Worm (Caenorhabditis elegans): ENCODE measurements around the gene R155.3.

R155.3 gene

ce11 chrIII:1981467-1981866 lies 4.9 kb upstream of the R155.3 start:
- TF ChIP-seq aly-2 (tag; optimal IDR thresholded peaks at IDR 0.05) (no peak), pqm-1 (tag; optimal IDR thresholded peaks at IDR 0.05) (no peak), mdl-1 (tag; optimal IDR thresholded peaks at IDR 0.05) (no peak), nhr-47 (tag; optimal IDR thresholded peaks at IDR 0.05) (no peak), fkh-8 (tag; optimal IDR thresholded peaks at IDR 0.05) (no peak), ztf-11 (tag; optimal IDR thresholded peaks at IDR 0.05) (no peak), blmp-1 (tag; optimal IDR thresholded peaks at IDR 0.05) (no peak), ztf-4 (tag; optimal IDR thresholded peaks at IDR 0.05) (no peak), jun-1 (tag; optimal IDR thresholded peaks at IDR 0.05) (no peak), alr-1 (tag; optimal IDR thresholded peaks at IDR 0.05; ENCODE audit: borderline replicate concordance) (no peak), unc-62 (GFP tag; optimal IDR thresholded peaks at IDR 0.05) (no peak), sptf-1 (tag; optimal IDR thresholded peaks at IDR 0.05) (no peak), lin-14 (GFP tag; optimal IDR thresholded peaks at IDR 0.05) (no peak), ceh-82 (tag; optimal IDR thresholded peaks at IDR 0.05) (no peak), ama-1 (optimal IDR thresholded peaks at IDR 0.05) (no peak), tlp-1 (tag; optimal IDR thresholded peaks at IDR 0.05) (no peak), F16B12.6 (tag; optimal IDR thresholded peaks at IDR 0.05) (no peak)

DNA sequence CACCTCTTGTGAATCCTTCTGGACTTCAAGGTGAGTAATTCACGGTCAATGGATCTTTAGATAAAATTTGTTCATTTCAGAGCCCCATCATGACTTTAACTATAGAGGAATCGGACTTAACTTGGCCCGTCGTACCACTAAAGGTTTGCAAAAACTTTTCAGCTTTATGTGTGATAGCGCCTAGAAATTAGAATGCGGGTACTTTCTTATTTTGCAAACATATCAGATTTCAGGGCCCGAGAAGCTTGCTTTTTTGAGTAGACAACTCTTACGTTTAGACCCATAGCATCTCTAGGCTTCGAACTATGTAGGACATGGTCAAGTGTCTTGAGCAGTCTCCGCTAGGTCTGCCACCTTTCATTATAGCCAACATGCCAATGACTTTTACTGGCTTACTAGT lies 882 bp upstream of the R155.3 start:
- TF ChIP-seq snu-23 (GFP tag; optimal IDR thresholded peaks at IDR 0.05) (no peak), C16A3.4 (tag; optimal IDR thresholded peaks at IDR 0.05) (no peak), lin-14 (GFP tag; optimal IDR thresholded peaks at IDR 0.05) (no peak), hpl-2 (GFP tag; optimal IDR thresholded peaks at IDR 0.05) (no peak), skn-1 (tag; optimal IDR thresholded peaks at IDR 0.05) (no peak), nhr-28 (tag; optimal IDR thresholded peaks at IDR 0.05) (no peak), pqm-1 (tag; optimal IDR thresholded peaks at IDR 0.05) (no peak), tlp-1 (tag; optimal IDR thresholded peaks at IDR 0.05) (no peak), mef-2 (tag; optimal IDR thresholded peaks at IDR 0.05) (no peak), unc-86 (tag; optimal IDR thresholded peaks at IDR 0.05) (no peak), egl-27 (tag; optimal IDR thresholded peaks at IDR 0.05) (no peak), aha-1 (tag; optimal IDR thresholded peaks at IDR 0.05) (no peak), nhr-77 (tag; optimal IDR thresholded peaks at IDR 0.05) (no peak), nhr-84 (tag; optimal IDR thresholded peaks at IDR 0.05) (no peak), tbx-2 (tag; optimal IDR thresholded peaks at IDR 0.05) (no peak), pax-3 (tag; optimal IDR thresholded peaks at IDR 0.05) (no peak), nhr-76 (tag; optimal IDR thresholded peaks at IDR 0.05) (no peak)

DNA sequence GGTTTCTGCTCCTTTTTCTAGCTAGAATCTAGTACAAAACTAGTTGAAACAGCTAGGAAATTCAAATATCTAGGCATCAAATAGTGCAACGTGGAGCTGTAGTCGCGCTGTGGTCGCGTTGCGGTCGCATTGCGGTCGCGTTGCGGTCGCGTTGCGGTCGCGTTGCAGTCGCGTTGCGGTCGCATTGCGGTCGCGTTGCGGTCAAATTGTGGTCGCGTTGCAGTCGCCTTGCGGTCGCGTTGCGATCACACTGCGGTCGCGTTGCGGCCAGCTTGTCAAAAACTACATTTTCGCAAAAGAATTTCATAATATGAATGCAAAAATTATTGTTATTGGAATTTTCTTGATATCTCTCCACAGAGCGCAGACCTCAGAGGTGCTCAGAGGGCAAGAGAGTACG lies 550 bp downstream of the R155.3 start:
- TF ChIP-seq swsn-7 (tag; optimal IDR thresholded peaks at IDR 0.05), result no peak
- TF ChIP-seq unc-98 (GFP tag; IDR thresholded peaks at IDR 0.05), result no peak
- no peak for TF ChIP-seq F16B12.6 (tag; optimal IDR thresholded peaks at IDR 0.05)
- no peak for TF ChIP-seq C16A3.4 (tag; optimal IDR thresholded peaks at IDR 0.05)
- TF ChIP-seq ztf-11 (tag; optimal IDR thresholded peaks at IDR 0.05), result no peak
- TF ChIP-seq sup-37 (GFP tag; optimal IDR thresholded peaks at IDR 0.05), result no peak
- no peak for TF ChIP-seq nhr-11 (tag; optimal IDR thresholded peaks at IDR 0.05)
- TF ChIP-seq pag-3 (tag; optimal IDR thresholded peaks at IDR 0.05; ENCODE audit: borderline replicate concordance, insufficient read depth), result no peak
- no peak for TF ChIP-seq pqm-1 (tag; optimal IDR thresholded peaks at IDR 0.05)
- no peak for TF ChIP-seq mep-1 (tag; optimal IDR thresholded peaks at IDR 0.05)
- TF ChIP-seq tlp-1 (tag; optimal IDR thresholded peaks at IDR 0.05), result no peak

- no peak for TF ChIP-seq nhr-71 (tag; optimal IDR thresholded peaks at IDR 0.05)
- no peak for TF ChIP-seq ceh-82 (tag; optimal IDR thresholded peaks at IDR 0.05)
- no peak for TF ChIP-seq irx-1 (tag; optimal IDR thresholded peaks at IDR 0.05)
- TF ChIP-seq tlp-1 (tag; optimal IDR thresholded peaks at IDR 0.05), result no peak
- no peak for TF ChIP-seq ztf-4 (tag; optimal IDR thresholded peaks at IDR 0.05)
- TF ChIP-seq pag-3 (tag; optimal IDR thresholded peaks at IDR 0.05; ENCODE audit: borderline replicate concordance, insufficient read depth), result no peak
- TF ChIP-seq zip-4 (GFP tag; optimal IDR thresholded peaks at IDR 0.05), result no peak
- TF ChIP-seq rnt-1 (tag; optimal IDR thresholded peaks at IDR 0.05), result no peak
- TF ChIP-seq mdl-1 (tag; optimal IDR thresholded peaks at IDR 0.05), result no peak
- TF ChIP-seq elt-2 (tag; optimal IDR thresholded peaks at IDR 0.05), result no peak
- TF ChIP-seq nhr-11 (tag; optimal IDR thresholded peaks at IDR 0.05), result no peak
- TF ChIP-seq unc-98 (GFP tag; IDR thresholded peaks at IDR 0.05), result no peak
- TF ChIP-seq unc-86 (tag; optimal IDR thresholded peaks at IDR 0.05), result no peak
- no peak for TF ChIP-seq jun-1 (tag; optimal IDR thresholded peaks at IDR 0.05)
- TF ChIP-seq lsy-2 (tag; optimal IDR thresholded peaks at IDR 0.05), result no peak
- TF ChIP-seq nhr-85 (tag), result no peak
- TF ChIP-seq lin-35 (GFP tag; optimal IDR thresholded peaks at IDR 0.05), result no peak
- TF ChIP-seq blmp-1 (tag; optimal IDR thresholded peaks at IDR 0.05), result no peak
Measured at ce11 chrIII:1970433-1970832, 6.1 kb downstream of the R155.3 start, which contains the start of gene R155.5. TSS of gene R155.5 (minus strand) at chrIII:1970533.
